Fruit fly (Drosophila melanogaster) whole organism, embryonic: ENCODE data around the gene Cand1.
A peak's percentile ranks its signal among the peaks of the same experiment; 100 is the strongest.

Source experiments
- CG11723 ChIP-seq: fragments of 200-800 bp; sonication (Bioruptor generic); optimal IDR thresholded peaks from 2 replicates; lab custom pipeline; 2017; ENCODE audit warnings: missing biosample characterization, mild to moderate bottlenecking, missing genetic modification characterization
- CG12104 ChIP-seq: fragments of 200-800 bp; sonication (Bioruptor generic); optimal IDR thresholded peaks from 3 replicates; lab custom pipeline; 2016; ENCODE audit warnings: missing biosample characterization, missing genetic modification characterization
- CG12391 ChIP-seq: fragments of 200-800 bp; sonication (Bioruptor generic); optimal IDR thresholded peaks from 3 replicates; lab custom pipeline; 2018; ENCODE audit warnings: missing biosample characterization, mild to moderate bottlenecking, missing genetic modification characterization, moderate library complexity
- CG15479 ChIP-seq: fragments of 200-800 bp; sonication (Bioruptor generic); optimal IDR thresholded peaks from 3 replicates; lab custom pipeline; 2019; ENCODE audit warnings: missing biosample characterization, mild to moderate bottlenecking, missing genetic modification characterization, moderate library complexity
- CG17829 ChIP-seq: fragments of 200-800 bp; optimal IDR thresholded peaks from 2 replicates; lab custom pipeline; 2019; ENCODE audit warnings: missing biosample characterization, mild to moderate bottlenecking, missing genetic modification characterization, moderate library complexity
- CG1832 ChIP-seq: fragments of 200-800 bp; sonication (Bioruptor generic); optimal IDR thresholded peaks from 2 replicates; lab custom pipeline; 2017; ENCODE audit warnings: missing biosample characterization, mild to moderate bottlenecking, missing genetic modification characterization, inconsistent platforms
- CG18764 ChIP-seq: fragments of 200-800 bp; sonication (Bioruptor generic); optimal IDR thresholded peaks from 3 replicates; lab custom pipeline; 2016; ENCODE audit warnings: missing biosample characterization, missing genetic modification characterization
- CG3163 ChIP-seq: fragments of 200-800 bp; sonication (Bioruptor generic); optimal IDR thresholded peaks from 3 replicates; lab custom pipeline; 2016; ENCODE audit warnings: missing biosample characterization, missing genetic modification characterization
- CG32767 ChIP-seq: fragments of 200-800 bp; sonication (Bioruptor generic); IDR thresholded peaks from 2 replicates; pipeline ENCODE4 v1.3.6; 2022; ENCODE audit warnings: missing biosample characterization, missing genetic modification characterization
- CG3281 ChIP-seq: fragments of 200-800 bp; sonication (Bioruptor generic); optimal IDR thresholded peaks from 3 replicates; lab custom pipeline; 2017; ENCODE audit warnings: missing biosample characterization, mild to moderate bottlenecking, missing genetic modification characterization
- CG34422 ChIP-seq: fragments of 200-800 bp; sonication (Bioruptor generic); IDR thresholded peaks from 3 replicates; pipeline ENCODE4 v1.3.6; 2022; ENCODE audit warnings: missing biosample characterization, missing genetic modification characterization
- CG4282 ChIP-seq: fragments of 200-800 bp; sonication (Bioruptor generic); optimal IDR thresholded peaks from 2 replicates; lab custom pipeline; 2016; ENCODE audit warnings: missing biosample characterization, missing genetic modification characterization
- CG4360 ChIP-seq: fragments of 200-800 bp; sonication (Bioruptor generic); IDR thresholded peaks from 2 replicates; pipeline ENCODE4 v1.3.6; 2022; ENCODE audit warnings: missing biosample characterization, missing genetic modification characterization
- CG7556 ChIP-seq: fragments of 200-800 bp; sonication (Bioruptor generic); optimal IDR thresholded peaks from 2 replicates; lab custom pipeline; 2017; ENCODE audit warnings: missing biosample characterization, mild to moderate bottlenecking, missing genetic modification characterization
- CG7987 ChIP-seq: fragments of 200-800 bp; sonication (Bioruptor generic); optimal IDR thresholded peaks from 2 replicates; lab custom pipeline; 2018; ENCODE audit warnings: missing biosample characterization, mild to moderate bottlenecking, missing genetic modification characterization, moderate library complexity
- CG8359 ChIP-seq: fragments of 200-800 bp; sonication (Bioruptor generic); optimal IDR thresholded peaks from 2 replicates; lab custom pipeline; 2017; ENCODE audit warnings: missing biosample characterization, mild to moderate bottlenecking, missing genetic modification characterization, borderline replicate concordance
- D19B ChIP-seq: fragments of 200-800 bp; sonication (Bioruptor generic); optimal IDR thresholded peaks from 2 replicates; lab custom pipeline; 2017; ENCODE audit warnings: missing biosample characterization, mild to moderate bottlenecking, missing genetic modification characterization
- Dfd ChIP-seq, 2 experiments: fragments of >200 bp; optimal IDR thresholded peaks; 2 replicates each; lab custom pipeline; 2017; ENCODE audit warnings: missing biosample characterization in 2 of 2, missing genetic modification characterization in 2 of 2
- Eip74EF ChIP-seq, 2 experiments: fragments of 200-800 bp in 1 of 2; fragments of >200 bp in 1 of 2; sonication (Bioruptor generic) in 1 of 2; optimal IDR thresholded peaks; 2 replicates each; lab custom pipeline; 2017 to 2019; ENCODE audit warnings: missing biosample characterization in 2 of 2, missing genetic modification characterization in 2 of 2, mild to moderate bottlenecking in 1 of 2, moderate library complexity in 1 of 2
- Gsc ChIP-seq: fragments of 200-800 bp; sonication (Bioruptor generic); IDR thresholded peaks from 2 replicates; pipeline ENCODE4 v1.3.6; 2022; ENCODE audit warnings: missing biosample characterization, missing genetic modification characterization
- Hr78 ChIP-seq, 2 experiments: fragments of 200-800 bp in 1 of 2; fragments of >200 bp in 1 of 2; sonication (Bioruptor generic) in 1 of 2; optimal IDR thresholded peaks; 2 replicates each; lab custom pipeline; 2017 to 2019; ENCODE audit warnings: missing biosample characterization in 2 of 2, missing genetic modification characterization in 2 of 2, mild to moderate bottlenecking in 1 of 2, moderate library complexity in 1 of 2
- Jarid2 ChIP-seq: fragments of 200-800 bp; sonication (Bioruptor generic); optimal IDR thresholded peaks from 3 replicates; lab custom pipeline; 2017; ENCODE audit warnings: mild to moderate bottlenecking, missing biosample characterization, missing genetic modification reagents, missing genetic modification characterization
- Med ChIP-seq: fragments of 200-800 bp; sonication (Bioruptor generic); peaks from one replicate; lab custom pipeline; 2016; ENCODE audit warnings: missing biosample characterization, missing genetic modification characterization, mild to moderate bottlenecking, inconsistent platforms, moderate library complexity
- Pdp1 ChIP-seq, 2 experiments: fragments of 200-800 bp; sonication (Bioruptor generic); optimal IDR thresholded peaks; 3 replicates each; lab custom pipeline; 2016; ENCODE audit warnings: missing biosample characterization in 2 of 2, missing genetic modification characterization in 2 of 2, mild to moderate bottlenecking in 1 of 2, moderate library complexity in 1 of 2
- Rx ChIP-seq: fragments of 200-800 bp; sonication (Bioruptor generic); IDR thresholded peaks from 2 replicates; pipeline ENCODE4 v1.3.6; 2022; ENCODE audit warnings: missing biosample characterization, missing genetic modification characterization
- abd-A ChIP-seq: fragments of 200-800 bp; sonication (Bioruptor generic); optimal IDR thresholded peaks from 3 replicates; lab custom pipeline; 2019; ENCODE audit warnings: missing biosample characterization, mild to moderate bottlenecking, missing genetic modification characterization, moderate library complexity
- bsh ChIP-seq, 2 experiments: fragments of 200-800 bp; sonication (Bioruptor generic); optimal IDR thresholded peaks; 2 replicates each; lab custom pipeline; 2017 to 2018; ENCODE audit warnings: mild to moderate bottlenecking in 2 of 2, missing biosample characterization in 2 of 2, missing genetic modification characterization in 2 of 2, moderate library complexity in 1 of 2
- cg ChIP-seq: fragments of 200-800 bp; sonication (Bioruptor generic); optimal IDR thresholded peaks from 3 replicates; lab custom pipeline; 2019; ENCODE audit warnings: missing biosample characterization, mild to moderate bottlenecking, missing genetic modification characterization, moderate library complexity
- chinmo ChIP-seq: fragments of 200-800 bp; sonication (Bioruptor generic); IDR thresholded peaks from 4 replicates; pipeline ENCODE4 v1.3.6; 2022; ENCODE audit warnings: missing biosample characterization, missing genetic modification characterization; ENCODE audit not compliant: partially characterized antibody
- crc ChIP-seq: fragments of 200-800 bp; sonication (Bioruptor generic); optimal IDR thresholded peaks from 2 replicates; lab custom pipeline; 2016; ENCODE audit warnings: missing biosample characterization, missing genetic modification characterization
- da ChIP-seq: fragments of 200-800 bp; sonication (Bioruptor generic); optimal IDR thresholded peaks from 2 replicates; lab custom pipeline; 2016; ENCODE audit warnings: missing biosample characterization, missing genetic modification characterization
- disco-r ChIP-seq: fragments of 200-800 bp; sonication (Bioruptor generic); optimal IDR thresholded peaks from 2 replicates; lab custom pipeline; 2016; ENCODE audit warnings: missing biosample characterization, missing genetic modification characterization
- dm ChIP-seq: fragments of 200-800 bp; sonication (Bioruptor generic); optimal IDR thresholded peaks from 3 replicates; lab custom pipeline; 2016; ENCODE audit warnings: missing biosample characterization, missing genetic modification characterization
- dmrt11E ChIP-seq: fragments of 200-800 bp; sonication (Bioruptor generic); optimal IDR thresholded peaks from 3 replicates; lab custom pipeline; 2018; ENCODE audit warnings: missing biosample characterization, mild to moderate bottlenecking, missing genetic modification characterization, moderate library complexity
- eve ChIP-seq, 2 experiments: fragments of >200 bp; optimal IDR thresholded peaks; 2 replicates each; lab custom pipeline; 2017; ENCODE audit warnings: missing biosample characterization in 2 of 2, missing genetic modification characterization in 2 of 2
- exex ChIP-seq: fragments of 200-800 bp; sonication (Bioruptor generic); optimal IDR thresholded peaks from 4 replicates; lab custom pipeline; 2018; ENCODE audit warnings: missing biosample characterization, mild to moderate bottlenecking, missing genetic modification characterization, moderate library complexity
- ham ChIP-seq: fragments of 200-800 bp; sonication (Bioruptor generic); IDR thresholded peaks from 2 replicates; pipeline ENCODE4 v1.3.6; 2022; ENCODE audit warnings: missing biosample characterization, missing genetic modification characterization
- hbn ChIP-seq: fragments of 200-800 bp; sonication (Bioruptor generic); IDR thresholded peaks from 2 replicates; pipeline ENCODE4 v1.3.6; 2022; ENCODE audit warnings: missing biosample characterization, missing genetic modification characterization; ENCODE audit not compliant: partially characterized antibody
- kah ChIP-seq: fragments of 200-800 bp; sonication (Bioruptor generic); optimal IDR thresholded peaks from 2 replicates; lab custom pipeline; 2018; ENCODE audit warnings: missing biosample characterization, mild to moderate bottlenecking, missing genetic modification characterization
- kay ChIP-seq: fragments of 200-800 bp; sonication (Bioruptor generic); optimal IDR thresholded peaks from 2 replicates; lab custom pipeline; 2016; ENCODE audit warnings: missing biosample characterization, missing genetic modification characterization
- knrl ChIP-seq: fragments of 200-800 bp; sonication (Bioruptor generic); IDR thresholded peaks from 3 replicates; pipeline ENCODE4 v1.3.6; 2022; ENCODE audit warnings: missing biosample characterization, missing genetic modification characterization; ENCODE audit not compliant: partially characterized antibody
- luna ChIP-seq: fragments of 200-800 bp; sonication (Bioruptor generic); optimal IDR thresholded peaks from 2 replicates; lab custom pipeline; 2016; ENCODE audit warnings: missing biosample characterization, missing genetic modification characterization
- oc ChIP-seq: fragments of 200-800 bp; sonication (Bioruptor generic); optimal IDR thresholded peaks from 2 replicates; lab custom pipeline; 2018; ENCODE audit warnings: missing biosample characterization, mild to moderate bottlenecking, missing genetic modification characterization, moderate library complexity
- scrt ChIP-seq: fragments of 200-800 bp; sonication (Bioruptor generic); optimal IDR thresholded peaks from 2 replicates; lab custom pipeline; 2018; ENCODE audit warnings: missing biosample characterization, mild to moderate bottlenecking, missing genetic modification characterization, moderate library complexity
- sd ChIP-seq: fragments of 200-800 bp; sonication (Bioruptor generic); optimal IDR thresholded peaks from 3 replicates; lab custom pipeline; 2018; ENCODE audit warnings: missing biosample characterization, mild to moderate bottlenecking, missing genetic modification characterization, moderate library complexity
- sim ChIP-seq: fragments of 200-800 bp; sonication (Bioruptor generic); IDR thresholded peaks from 2 replicates; pipeline ENCODE4 v1.3.6; 2022; ENCODE audit warnings: missing biosample characterization, missing genetic modification characterization
- sug ChIP-seq: fragments of 200-800 bp; optimal IDR thresholded peaks from 2 replicates; lab custom pipeline; 2019; ENCODE audit warnings: missing biosample characterization, mild to moderate bottlenecking, missing genetic modification characterization, moderate library complexity
- trem ChIP-seq: fragments of 200-800 bp; optimal IDR thresholded peaks from 3 replicates; lab custom pipeline; 2019; ENCODE audit warnings: missing biosample characterization, mild to moderate bottlenecking, missing genetic modification characterization, moderate library complexity
- unc-4 ChIP-seq: fragments of 200-800 bp; sonication (Bioruptor generic); IDR thresholded peaks from 2 replicates; pipeline ENCODE4 v1.3.6; 2022; ENCODE audit warnings: missing biosample characterization, missing genetic modification characterization; ENCODE audit not compliant: partially characterized antibody
- vfl ChIP-seq: fragments of 200-800 bp; sonication (Bioruptor generic); optimal IDR thresholded peaks from 2 replicates; lab custom pipeline; 2016; ENCODE audit warnings: missing biosample characterization, missing genetic modification characterization
- z ChIP-seq: fragments of 200-800 bp; sonication (Bioruptor generic); IDR thresholded peaks from 3 replicates; pipeline ENCODE4 v1.3.6; 2022; ENCODE audit warnings: missing biosample characterization, missing genetic modification characterization

Cand1 gene

dm6 chr2L:10320174-10320775 lies 42.2 kb downstream of the Cand1 start:
- TF ChIP-seq CG12391 = no peak
- TF ChIP-seq knrl (GFP tag; lab: Robert Waterston, UW) = no peak
- TF ChIP-seq CG1832 (GFP tag; lab: Kevin White, UChicago) = no peak
- no peak for TF ChIP-seq kay (GFP tag; lab: Kevin White, UChicago)
- TF ChIP-seq CG7987 (GFP tag; lab: Kevin White, UChicago) = no peak
- no peak for TF ChIP-seq Dfd (GFP tag; optimal IDR thresholded peaks at IDR 0.05; lab: Kevin White, UChicago)
- TF ChIP-seq CG4282 (GFP tag; lab: Kevin White, UChicago) = no peak
- no peak for TF ChIP-seq CG3163 (GFP tag; lab: Kevin White, UChicago)
- TF ChIP-seq CG32767 = no peak
- TF ChIP-seq eve (GFP tag; optimal IDR thresholded peaks at IDR 0.05; lab: Kevin White, UChicago) = peak in 1 of 2 experiments; percentile 28
- TF ChIP-seq bsh (GFP tag; optimal IDR thresholded peaks at IDR 0.05; lab: Kevin White, UChicago) = no peak
- no peak for TF ChIP-seq cg (GFP tag; lab: Kevin White, UChicago)
- no peak for TF ChIP-seq kah
- no peak for TF ChIP-seq trem
- no peak for TF ChIP-seq Rx
- no peak for TF ChIP-seq vfl
- TF ChIP-seq Med (GFP tag; lab: Kevin White, UChicago) = peak; percentile 10
- TF ChIP-seq Jarid2 (GFP tag; lab: Kevin White, UChicago) = no peak
- no peak for TF ChIP-seq hbn (GFP tag; lab: Robert Waterston, UW)
- no peak for TF ChIP-seq CG12104 (GFP tag; lab: Kevin White, UChicago)
- peak in 1 of 2 experiments; percentile 75 for TF ChIP-seq Pdp1 (GFP tag; optimal IDR thresholded peaks at IDR 0.05; lab: Kevin White, UChicago)
- no peak for TF ChIP-seq abd-A (tag; lab: Kevin White, UChicago)
- no peak for TF ChIP-seq CG34422 (GFP tag; lab: Robert Waterston, UW)
- no peak for TF ChIP-seq dmrt11E (tag; lab: Kevin White, UChicago)
- TF ChIP-seq sim (GFP tag; lab: Robert Waterston, UW) = no peak
- TF ChIP-seq unc-4 = no peak
- TF ChIP-seq CG8359 (GFP tag; lab: Kevin White, UChicago) = no peak
- TF ChIP-seq dm (GFP tag; lab: Kevin White, UChicago) = no peak
- TF ChIP-seq CG7556 (GFP tag; lab: Kevin White, UChicago) = no peak
- peak; percentile 66 for TF ChIP-seq D19B
- no peak for TF ChIP-seq luna
- TF ChIP-seq CG18764 = no peak
- peak; percentile 77 for TF ChIP-seq exex
- no peak for TF ChIP-seq crc
- TF ChIP-seq scrt = no peak
- no peak for TF ChIP-seq oc
- TF ChIP-seq Gsc (GFP tag; lab: Robert Waterston, UW) = no peak
- no peak for TF ChIP-seq z (GFP tag; lab: Robert Waterston, UW)
- TF ChIP-seq CG11723 (GFP tag; lab: Kevin White, UChicago) = no peak
- no peak for TF ChIP-seq CG17829 (tag; lab: Kevin White, UChicago)

- TF ChIP-seq eve (GFP tag; optimal IDR thresholded peaks at IDR 0.05; lab: Kevin White, UChicago) (peak in 1 of 2 experiments; percentile 46), da (GFP tag; lab: Kevin White, UChicago) (no peak), Med (GFP tag; lab: Kevin White, UChicago) (peak; percentile 6), disco-r (no peak), ham (GFP tag; lab: Robert Waterston, UW) (no peak), Eip74EF (GFP tag; optimal IDR thresholded peaks at IDR 0.05; lab: Kevin White, UChicago) (peak in 1 of 2 experiments; percentile 7), CG4360 (no peak), sug (tag; lab: Kevin White, UChicago) (peak; percentile 16), CG3281 (GFP tag; lab: Kevin White, UChicago) (no peak), exex (peak; percentile 83), CG15479 (GFP tag; lab: Kevin White, UChicago) (peak; percentile 66), sd (tag; lab: Kevin White, UChicago) (no peak), Hr78 (GFP tag; optimal IDR thresholded peaks at IDR 0.05; lab: Kevin White, UChicago) (peak in 1 of 2 experiments; percentile 55), chinmo (GFP tag; lab: Robert Waterston, UW) (0 out of 4 replicates have a peak, but pooled peaks have one; percentile 21)
Observed at dm6 chr2L:10315888-10316287, 46.6 kb downstream of the Cand1 start.
